Fruit fly (Drosophila melanogaster) whole organism, embryonic: ENCODE measurements around the gene CG33654.
A peak's percentile ranks its signal among the peaks of the same experiment; 100 is the strongest.

Experiments used
- Asciz ChIP-seq: fragments of 200-800 bp; sonication (Bioruptor generic); optimal IDR thresholded peaks from 2 replicates; lab custom pipeline; 2017; ENCODE audit warnings: missing biosample characterization, mild to moderate bottlenecking, missing genetic modification characterization, missing genetic modification reagents
- Bgb ChIP-seq: fragments of 200-800 bp; sonication (Bioruptor generic); IDR thresholded peaks from 2 replicates; pipeline ENCODE4 v1.3.6; 2022; ENCODE audit warnings: missing biosample characterization, missing genetic modification characterization; ENCODE audit not compliant: partially characterized antibody
- C15 ChIP-seq: fragments of 200-800 bp; sonication (Bioruptor generic); IDR thresholded peaks from 3 replicates; pipeline ENCODE4 v1.3.6; 2022; ENCODE audit warnings: missing biosample characterization, missing genetic modification characterization
- CG10959 ChIP-seq: fragments of 200-800 bp; sonication (Bioruptor generic); IDR thresholded peaks from 2 replicates; pipeline ENCODE4 v1.3.6; 2022; ENCODE audit warnings: missing biosample characterization, missing genetic modification characterization
- CG11695 ChIP-seq: fragments of 200-800 bp; sonication (Bioruptor generic); IDR thresholded peaks from 3 replicates; pipeline ENCODE4 v1.3.6; 2022; ENCODE audit warnings: missing biosample characterization, missing genetic modification characterization
- CG13123 ChIP-seq: fragments of 200-800 bp; sonication (Bioruptor generic); optimal IDR thresholded peaks from 2 replicates; lab custom pipeline; 2016; ENCODE audit warnings: missing biosample characterization, missing genetic modification characterization
- CG13296 ChIP-seq: fragments of 200-800 bp; sonication (Bioruptor generic); optimal IDR thresholded peaks from 3 replicates; lab custom pipeline; 2018; ENCODE audit warnings: missing biosample characterization, mild to moderate bottlenecking, missing genetic modification characterization
- CG13424 ChIP-seq: fragments of 200-800 bp; sonication (Bioruptor generic); optimal IDR thresholded peaks from 2 replicates; lab custom pipeline; 2019; ENCODE audit warnings: missing biosample characterization, mild to moderate bottlenecking, missing genetic modification characterization, moderate library complexity
- CG1603 ChIP-seq: fragments of 200-800 bp; sonication (Bioruptor generic); optimal IDR thresholded peaks from 2 replicates; lab custom pipeline; 2019; ENCODE audit warnings: missing biosample characterization, mild to moderate bottlenecking, missing genetic modification characterization, moderate library complexity
- CG16813 ChIP-seq: fragments of 200-800 bp; sonication (Bioruptor generic); IDR thresholded peaks from 3 replicates; pipeline ENCODE4 v1.3.6; 2022; ENCODE audit warnings: missing biosample characterization, missing genetic modification characterization; ENCODE audit not compliant: partially characterized antibody
- CG17359 ChIP-seq: fragments of 200-800 bp; sonication (Bioruptor generic); optimal IDR thresholded peaks from 3 replicates; lab custom pipeline; 2018; ENCODE audit warnings: missing biosample characterization, mild to moderate bottlenecking, missing genetic modification characterization, moderate library complexity
- CG17568 ChIP-seq: fragments of 200-800 bp; sonication (Bioruptor generic); optimal IDR thresholded peaks from 2 replicates; lab custom pipeline; 2018; ENCODE audit warnings: missing biosample characterization, mild to moderate bottlenecking, missing genetic modification characterization, moderate library complexity
- CG1792 ChIP-seq: fragments of 200-800 bp; sonication (Bioruptor generic); optimal IDR thresholded peaks from 2 replicates; lab custom pipeline; 2016; ENCODE audit warnings: missing biosample characterization, missing genetic modification characterization
- CG18764 ChIP-seq: fragments of 200-800 bp; sonication (Bioruptor generic); optimal IDR thresholded peaks from 3 replicates; lab custom pipeline; 2016; ENCODE audit warnings: missing biosample characterization, missing genetic modification characterization
- CG2129 ChIP-seq: fragments of 200-800 bp; sonication (Bioruptor generic); IDR thresholded peaks from 2 replicates; pipeline ENCODE4 v1.3.6; 2022; ENCODE audit warnings: missing biosample characterization, missing genetic modification characterization; ENCODE audit not compliant: partially characterized antibody
- CG2875 ChIP-seq: fragments of 200-800 bp; sonication (Bioruptor generic); optimal IDR thresholded peaks from 2 replicates; lab custom pipeline; 2017; ENCODE audit warnings: missing biosample characterization, mild to moderate bottlenecking, missing genetic modification characterization, missing genetic modification reagents
- CG31441 ChIP-seq: fragments of 200-800 bp; sonication (Bioruptor generic); IDR thresholded peaks from 2 replicates; pipeline ENCODE4 v1.3.6; 2022; ENCODE audit warnings: missing biosample characterization, missing genetic modification characterization
- CG34224 ChIP-seq: fragments of 200-800 bp; sonication (Bioruptor generic); IDR thresholded peaks from 3 replicates; pipeline ENCODE4 v1.3.6; 2022; ENCODE audit warnings: missing biosample characterization, missing genetic modification characterization; ENCODE audit not compliant: partially characterized antibody
- CG6254 ChIP-seq: fragments of 200-800 bp; sonication (Bioruptor generic); optimal IDR thresholded peaks from 3 replicates; lab custom pipeline; 2017; ENCODE audit warnings: mild to moderate bottlenecking, missing biosample characterization, missing genetic modification reagents, missing genetic modification characterization
- CG7372 ChIP-seq: fragments of 200-800 bp; sonication (Bioruptor generic); IDR thresholded peaks from 2 replicates; pipeline ENCODE4 v1.3.6; 2022; ENCODE audit warnings: missing biosample characterization, missing genetic modification characterization
- CG8290 ChIP-seq, 3 experiments: fragments of 200-800 bp; sonication (Bioruptor generic); optimal IDR thresholded peaks; 2 replicates each; lab custom pipeline; 2016 to 2019; ENCODE audit warnings: missing biosample characterization in 3 of 3, missing genetic modification characterization in 3 of 3, mild to moderate bottlenecking in 2 of 3, moderate library complexity in 1 of 3
- Dek ChIP-seq: fragments of 200-800 bp; sonication (Bioruptor generic); optimal IDR thresholded peaks from 3 replicates; lab custom pipeline; 2019; ENCODE audit warnings: missing biosample characterization, mild to moderate bottlenecking, missing genetic modification characterization, moderate library complexity
- Dll ChIP-seq: fragments of 200-800 bp; sonication (Bioruptor generic); IDR thresholded peaks from 4 replicates; pipeline ENCODE4 v1.3.6; 2022; ENCODE audit warnings: missing biosample characterization, missing genetic modification characterization; ENCODE audit not compliant: partially characterized antibody
- Doc2 ChIP-seq: fragments of 200-800 bp; sonication (Bioruptor generic); IDR thresholded peaks from 2 replicates; pipeline ENCODE4 v1.3.6; 2022; ENCODE audit warnings: missing biosample characterization, missing genetic modification characterization
- Fer2 ChIP-seq: fragments of 200-800 bp; sonication (Bioruptor generic); optimal IDR thresholded peaks from 2 replicates; lab custom pipeline; 2018; ENCODE audit warnings: missing biosample characterization, mild to moderate bottlenecking, missing genetic modification characterization, moderate library complexity
- HHEX ChIP-seq: fragments of 200-800 bp; sonication (Bioruptor generic); optimal IDR thresholded peaks from 3 replicates; lab custom pipeline; 2017; ENCODE audit warnings: missing biosample characterization, mild to moderate bottlenecking, missing genetic modification characterization, missing genetic modification reagents
- Hmr ChIP-seq: fragments of 200-800 bp; sonication (Bioruptor generic); optimal IDR thresholded peaks from 3 replicates; lab custom pipeline; 2017; ENCODE audit warnings: mild to moderate bottlenecking, missing biosample characterization, missing genetic modification reagents, missing genetic modification characterization
- Hmx ChIP-seq: fragments of 200-800 bp; sonication (Bioruptor generic); optimal IDR thresholded peaks from 2 replicates; lab custom pipeline; 2016; ENCODE audit warnings: missing biosample characterization, missing genetic modification characterization
- Lhr ChIP-seq: fragments of 200-800 bp; sonication (Bioruptor generic); optimal IDR thresholded peaks from 3 replicates; lab custom pipeline; 2017; ENCODE audit warnings: mild to moderate bottlenecking, missing biosample characterization, missing genetic modification reagents, missing genetic modification characterization
- MESR4 ChIP-seq: fragments of 200-800 bp; sonication (Bioruptor generic); optimal IDR thresholded peaks from 2 replicates; lab custom pipeline; 2018; ENCODE audit warnings: missing biosample characterization, mild to moderate bottlenecking, missing genetic modification characterization, moderate library complexity
- Mes4 ChIP-seq: fragments of 200-800 bp; sonication (Bioruptor generic); optimal IDR thresholded peaks from 2 replicates; lab custom pipeline; 2016; ENCODE audit warnings: missing biosample characterization, missing genetic modification characterization
- Neu2 ChIP-seq: fragments of 200-800 bp; sonication (Bioruptor generic); optimal IDR thresholded peaks from 3 replicates; lab custom pipeline; 2016; ENCODE audit warnings: missing biosample characterization, missing genetic modification characterization, borderline replicate concordance
- Nf-YC ChIP-seq: fragments of 200-800 bp; optimal IDR thresholded peaks from 3 replicates; lab custom pipeline; 2019; ENCODE audit warnings: missing biosample characterization, mild to moderate bottlenecking, missing genetic modification characterization, moderate library complexity
- Optix ChIP-seq: fragments of 200-800 bp; sonication (Bioruptor generic); IDR thresholded peaks from 3 replicates; pipeline ENCODE4 v1.3.6; 2022; ENCODE audit warnings: missing biosample characterization, missing genetic modification characterization
- Spps ChIP-seq: fragments of 200-800 bp; sonication (Bioruptor generic); optimal IDR thresholded peaks from 2 replicates; lab custom pipeline; 2018; ENCODE audit warnings: missing biosample characterization, mild to moderate bottlenecking, missing genetic modification characterization
- ara ChIP-seq: fragments of 200-800 bp; sonication (Bioruptor generic); IDR thresholded peaks from 2 replicates; pipeline ENCODE4 v1.3.6; 2022; ENCODE audit warnings: missing biosample characterization, missing genetic modification characterization
- cg ChIP-seq: fragments of 200-800 bp; sonication (Bioruptor generic); optimal IDR thresholded peaks from 3 replicates; lab custom pipeline; 2019; ENCODE audit warnings: missing biosample characterization, mild to moderate bottlenecking, missing genetic modification characterization, moderate library complexity
- dmrt11E ChIP-seq: fragments of 200-800 bp; sonication (Bioruptor generic); optimal IDR thresholded peaks from 3 replicates; lab custom pipeline; 2018; ENCODE audit warnings: missing biosample characterization, mild to moderate bottlenecking, missing genetic modification characterization, moderate library complexity
- emc ChIP-seq: fragments of 200-800 bp; sonication (Bioruptor generic); optimal IDR thresholded peaks from 2 replicates; lab custom pipeline; 2016; ENCODE audit warnings: missing biosample characterization, missing genetic modification characterization
- esg ChIP-seq: fragments of 200-800 bp; sonication (Bioruptor generic); conservative IDR thresholded peaks from 2 replicates; pipeline ENCODE4 v1.3.6; 2022; ENCODE audit warnings: missing biosample characterization, missing genetic modification characterization
- grn ChIP-seq: fragments of 200-800 bp; sonication (Bioruptor generic); optimal IDR thresholded peaks from 3 replicates; lab custom pipeline; 2017; ENCODE audit warnings: missing biosample characterization, missing genetic modification characterization
- ham ChIP-seq: fragments of 200-800 bp; sonication (Bioruptor generic); IDR thresholded peaks from 2 replicates; pipeline ENCODE4 v1.3.6; 2022; ENCODE audit warnings: missing biosample characterization, missing genetic modification characterization
- inv ChIP-seq: fragments of 200-800 bp; sonication (Bioruptor generic); IDR thresholded peaks from 2 replicates; pipeline ENCODE4 v1.3.6; 2022; ENCODE audit warnings: missing biosample characterization, missing genetic modification characterization; ENCODE audit not compliant: partially characterized antibody
- lilli ChIP-seq: fragments of 200-800 bp; sonication (Bioruptor generic); optimal IDR thresholded peaks from 3 replicates; lab custom pipeline; 2016; ENCODE audit warnings: missing biosample characterization, missing genetic modification characterization
- mld ChIP-seq: fragments of 200-800 bp; sonication (Bioruptor generic); IDR thresholded peaks from 3 replicates; pipeline ENCODE4 v1.3.6; 2022; ENCODE audit warnings: missing biosample characterization, missing genetic modification characterization; ENCODE audit not compliant: partially characterized antibody
- rib ChIP-seq: fragments of 200-800 bp; sonication (Bioruptor generic); IDR thresholded peaks from 2 replicates; pipeline ENCODE4 v1.3.6; 2022; ENCODE audit warnings: missing biosample characterization, missing genetic modification characterization
- ro ChIP-seq: fragments of 200-800 bp; sonication (Bioruptor generic); IDR thresholded peaks from 2 replicates; pipeline ENCODE4 v1.3.6; 2022; ENCODE audit warnings: missing biosample characterization, missing genetic modification characterization
- salm ChIP-seq: fragments of 200-800 bp; sonication (Bioruptor generic); optimal IDR thresholded peaks from 2 replicates; lab custom pipeline; 2018; ENCODE audit warnings: missing biosample characterization, mild to moderate bottlenecking, missing genetic modification characterization
- twi ChIP-seq: fragments of 200-800 bp; optimal IDR thresholded peaks from 2 replicates; lab custom pipeline; 2019; ENCODE audit warnings: missing biosample characterization, mild to moderate bottlenecking, missing genetic modification characterization, moderate library complexity
- zfh2 ChIP-seq: fragments of 200-800 bp; sonication (Bioruptor generic); optimal IDR thresholded peaks from 2 replicates; lab custom pipeline; 2016; ENCODE audit warnings: missing biosample characterization, missing genetic modification characterization

The CG33654 gene

dm6 chr3R:9548769-9549168 is 34.3 kb downstream of the CG33654 start (continued):
- TF ChIP-seq Lhr (GFP tag; lab: Kevin White, UChicago): no peak
- no peak for TF ChIP-seq esg
- TF ChIP-seq Hmx (GFP tag; lab: Kevin White, UChicago): no peak
- no peak for TF ChIP-seq Dek (tag; lab: Kevin White, UChicago)
- TF ChIP-seq dmrt11E (tag; lab: Kevin White, UChicago): no peak
- TF ChIP-seq CG13123: no peak
- TF ChIP-seq ham: no peak
- peak; percentile 70 for TF ChIP-seq twi (tag; lab: Kevin White, UChicago)
- no peak for TF ChIP-seq Nf-YC (tag; lab: Kevin White, UChicago)
- TF ChIP-seq Optix (GFP tag; lab: Robert Waterston, UW): no peak
- no peak for TF ChIP-seq inv (GFP tag; lab: Robert Waterston, UW)
- TF ChIP-seq CG6254: no peak
- TF ChIP-seq emc (GFP tag; lab: Kevin White, UChicago): no peak
- no peak for TF ChIP-seq rib (GFP tag; lab: Robert Waterston, UW)
- TF ChIP-seq CG31441 (GFP tag; lab: Robert Waterston, UW): no peak
- no peak for TF ChIP-seq MESR4 (GFP tag; lab: Kevin White, UChicago)
- no peak for TF ChIP-seq CG13424 (tag; lab: Kevin White, UChicago)
- TF ChIP-seq zfh2 (GFP tag; lab: Kevin White, UChicago): no peak
- TF ChIP-seq CG8290 (GFP tag; optimal IDR thresholded peaks at IDR 0.05; lab: Kevin White, UChicago): no peak
- TF ChIP-seq CG8290 (tag; optimal IDR thresholded peaks at IDR 0.05; lab: Kevin White, UChicago): peak in 1 of 2 experiments; percentile 10
- TF ChIP-seq CG13296 (GFP tag; lab: Kevin White, UChicago): no peak
- TF ChIP-seq Fer2: no peak
- TF ChIP-seq CG1792 (GFP tag; lab: Kevin White, UChicago): no peak
- peak; percentile 93 for TF ChIP-seq grn (GFP tag; lab: Kevin White, UChicago)
- no peak for TF ChIP-seq HHEX (GFP tag; lab: Kevin White, UChicago)
- no peak for TF ChIP-seq lilli (GFP tag; lab: Kevin White, UChicago)
- TF ChIP-seq CG17359: no peak
- no peak for TF ChIP-seq Doc2 (GFP tag; lab: Robert Waterston, UW)
- TF ChIP-seq CG2875 (GFP tag; lab: Kevin White, UChicago): no peak
- no peak for TF ChIP-seq CG10959 (GFP tag; lab: Robert Waterston, UW)
- TF ChIP-seq CG7372 (GFP tag; lab: Robert Waterston, UW): no peak
- TF ChIP-seq Spps (tag; lab: Kevin White, UChicago): no peak
- TF ChIP-seq ara (GFP tag; lab: Robert Waterston, UW): no peak
- TF ChIP-seq cg (GFP tag; lab: Kevin White, UChicago): peak; percentile 40
- TF ChIP-seq Mes4: no peak
- TF ChIP-seq CG2129 (GFP tag; lab: Robert Waterston, UW): no peak
- TF ChIP-seq Asciz (GFP tag; lab: Kevin White, UChicago): no peak
- no peak for TF ChIP-seq CG16813 (GFP tag; lab: Robert Waterston, UW)
- TF ChIP-seq Hmr (GFP tag; lab: Kevin White, UChicago): no peak
- TF ChIP-seq CG1603 (tag; lab: Kevin White, UChicago): no peak
- no peak for TF ChIP-seq CG11695
- no peak for TF ChIP-seq Dll (GFP tag; lab: Robert Waterston, UW)
- TF ChIP-seq Bgb (GFP tag; lab: Robert Waterston, UW): no peak
- TF ChIP-seq CG34224: no peak
- no peak for TF ChIP-seq CG18764 (GFP tag; lab: Kevin White, UChicago)
- no peak for TF ChIP-seq salm
- TF ChIP-seq ro (GFP tag; lab: Robert Waterston, UW): no peak
- no peak for TF ChIP-seq Neu2 (GFP tag; lab: Kevin White, UChicago)
- TF ChIP-seq CG17568 (GFP tag; lab: Kevin White, UChicago): no peak
- TF ChIP-seq mld (GFP tag; lab: Robert Waterston, UW): no peak
- TF ChIP-seq C15 (GFP tag; lab: Robert Waterston, UW): no peak
